Worm (Caenorhabditis elegans): Measurements from ENCODE around the gene ZK813.6.

ZK813.6 gene

DNA sequence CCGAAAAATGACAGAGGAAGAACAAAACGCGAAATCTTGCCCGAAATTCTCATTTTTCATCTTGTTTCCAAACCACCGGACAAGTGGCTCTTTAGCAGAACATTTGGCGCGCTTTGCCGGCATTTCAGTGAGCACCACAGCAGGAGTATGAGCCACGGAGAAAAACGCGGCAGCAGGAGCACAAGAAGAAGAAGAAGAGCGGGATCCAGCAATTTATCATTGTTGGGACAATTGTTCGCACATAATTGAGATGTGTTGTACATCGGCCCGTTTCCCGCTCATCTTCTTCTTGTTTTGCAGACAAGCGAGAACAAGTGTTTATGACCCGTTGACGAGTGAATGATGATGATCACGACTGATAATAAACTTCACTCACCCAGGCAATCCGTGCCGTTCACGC is 30.9 kb downstream of the ZK813.6 start (continued):
- peak; percentile 73 for TF ChIP-seq hlh-1 (tag; optimal IDR thresholded peaks at IDR 0.05)
- no peak for TF ChIP-seq ham-2 (GFP tag; optimal IDR thresholded peaks at IDR 0.05)

ce11 chrX:3462086-3462485 is 37.5 kb downstream of the ZK813.6 start:
- TF ChIP-seq blmp-1 (tag; optimal IDR thresholded peaks at IDR 0.05) (no peak), hlh-1 (tag; optimal IDR thresholded peaks at IDR 0.05) (no peak), elt-1 (tag; optimal IDR thresholded peaks at IDR 0.05; ENCODE audit: borderline replicate concordance, insufficient read depth) (peak; percentile 96), sptf-1 (tag; optimal IDR thresholded peaks at IDR 0.05) (no peak), nhr-76 (tag; optimal IDR thresholded peaks at IDR 0.05) (no peak), ces-1 (GFP tag; optimal IDR thresholded peaks at IDR 0.05) (no peak)

DNA sequence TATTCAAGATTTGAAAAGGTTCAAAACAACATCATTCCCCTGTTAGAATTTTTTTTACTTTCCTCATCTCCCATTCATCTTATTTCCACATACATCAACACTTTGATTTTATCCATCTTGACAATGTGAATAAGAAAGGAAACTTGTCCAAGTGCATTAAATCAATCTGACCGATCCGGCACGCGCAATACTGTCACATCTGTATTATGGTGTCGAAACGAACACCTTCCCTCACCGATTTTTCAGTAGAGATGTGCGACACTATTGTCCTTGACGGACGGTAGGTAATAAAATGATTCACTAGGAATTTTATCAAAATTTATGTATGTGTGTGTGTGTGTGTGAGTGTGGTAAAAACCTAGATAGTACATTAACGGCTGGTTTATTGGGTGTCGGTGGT is 39.3 kb downstream of the ZK813.6 start:
- TF ChIP-seq unc-39 (tag; optimal IDR thresholded peaks at IDR 0.05) (no peak), ceh-39 (tag; optimal IDR thresholded peaks at IDR 0.05) (no peak), ceh-83 (GFP tag; optimal IDR thresholded peaks at IDR 0.05) (no peak), unc-62 (GFP tag; optimal IDR thresholded peaks at IDR 0.05) (peak; percentile 76)

- TF ChIP-seq ceh-39 (tag; optimal IDR thresholded peaks at IDR 0.05) = no peak
- TF ChIP-seq unc-120 (tag; optimal IDR thresholded peaks at IDR 0.05; ENCODE audit: poor library complexity, severe bottlenecking) = no peak
- peak; percentile 53 for TF ChIP-seq unc-62 (GFP tag; optimal IDR thresholded peaks at IDR 0.05)
- TF ChIP-seq nhr-2 (tag; optimal IDR thresholded peaks at IDR 0.05) = peak; percentile 10
- peak; percentile 41 for TF ChIP-seq ham-2 (GFP tag; optimal IDR thresholded peaks at IDR 0.05)
- no peak for TF ChIP-seq nhr-237 (tag; optimal IDR thresholded peaks at IDR 0.05)
- no peak for TF ChIP-seq sptf-1 (tag; optimal IDR thresholded peaks at IDR 0.05)
- TF ChIP-seq ces-1 (GFP tag; optimal IDR thresholded peaks at IDR 0.05) = peak; percentile 80
These were observed 39.9 kb downstream of the ZK813.6 start for ce11 chrX:3464309-3465038.

ce11 chrX:3465785-3466184 is 41.2 kb downstream of the ZK813.6 start, which contains the start of the genes ZK377.15 and sax-3:
TSS of gene ZK377.15 (minus strand) at chrX:3465885.
TSS of gene sax-3 (minus strand) at chrX:3465927.
- TF ChIP-seq flh-1 (GFP tag; optimal IDR thresholded peaks at IDR 0.05) = no peak

- no peak for TF ChIP-seq mab-5 (tag; optimal IDR thresholded peaks at IDR 0.05)
- TF ChIP-seq elt-1 (tag; optimal IDR thresholded peaks at IDR 0.05; ENCODE audit: borderline replicate concordance, insufficient read depth) = peak; percentile 77
- TF ChIP-seq ces-1 (GFP tag; optimal IDR thresholded peaks at IDR 0.05) = peak; percentile 48
- TF ChIP-seq bed-3 (GFP tag; optimal IDR thresholded peaks at IDR 0.05) = no peak
- TF ChIP-seq sptf-1 (tag; optimal IDR thresholded peaks at IDR 0.05) = peak; percentile 26
- peak; percentile 28 for TF ChIP-seq ceh-39 (tag; optimal IDR thresholded peaks at IDR 0.05)
- TF ChIP-seq mls-2 (tag; optimal IDR thresholded peaks at IDR 0.05) = peak; percentile 43
- TF ChIP-seq lsy-2 (tag; optimal IDR thresholded peaks at IDR 0.05) = no peak
- peak; percentile 60 for TF ChIP-seq nhr-2 (tag; optimal IDR thresholded peaks at IDR 0.05)
- TF ChIP-seq nhr-12 (tag; optimal IDR thresholded peaks at IDR 0.05) = no peak
- peak; percentile 2 for TF ChIP-seq mep-1 (tag; optimal IDR thresholded peaks at IDR 0.05)
- TF ChIP-seq ham-2 (GFP tag; optimal IDR thresholded peaks at IDR 0.05) = peak; percentile 33
- no peak for TF ChIP-seq sem-2 (GFP tag; optimal IDR thresholded peaks at IDR 0.05)
- no peak for TF ChIP-seq lin-13 (tag; optimal IDR thresholded peaks at IDR 0.05)
- TF ChIP-seq cnd-1 (tag; optimal IDR thresholded peaks at IDR 0.05) = peak; percentile 81
- TF ChIP-seq unc-120 (tag; optimal IDR thresholded peaks at IDR 0.05; ENCODE audit: poor library complexity, severe bottlenecking) = peak; percentile 13
These were observed 42.6 kb downstream of the ZK813.6 start for ce11 chrX:3467004-3467761.

DNA sequence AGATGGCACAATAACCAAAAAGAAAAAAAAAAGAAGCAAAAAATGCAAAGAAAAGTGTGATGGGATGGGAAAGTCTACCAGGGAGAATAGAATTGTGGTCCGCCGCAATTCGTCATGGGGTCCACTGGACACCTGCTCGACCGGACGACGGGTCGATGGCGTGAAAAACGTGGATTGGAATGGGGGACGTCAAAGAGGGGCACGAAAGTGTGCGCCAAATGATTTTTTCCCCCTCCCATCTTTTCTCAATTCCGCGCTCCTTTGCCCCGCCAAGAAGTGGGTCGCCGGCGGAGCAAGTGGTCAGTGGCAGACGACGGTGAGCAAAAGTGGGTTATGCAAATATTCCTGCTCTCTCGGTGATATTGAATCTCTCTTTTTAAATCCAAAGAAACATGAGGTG is 43.3 kb downstream of the ZK813.6 start:
- TF ChIP-seq elt-1 (tag; optimal IDR thresholded peaks at IDR 0.05; ENCODE audit: borderline replicate concordance, insufficient read depth) (no peak), hlh-1 (tag; optimal IDR thresholded peaks at IDR 0.05) (peak; percentile 8)

All from whole organism, mixed stage, embryonic.